Worm (Caenorhabditis elegans): ENCODE results near the gene rbc-2.

ce11 chrIII:2507938-2508337 lies 20.6 kb downstream of the rbc-2 start, which contains the start of gene Y54F10AM.8:
- TF ChIP-seq ama-1 (optimal IDR thresholded peaks at IDR 0.05): no peak
- no peak for TF ChIP-seq daf-12 (tag; optimal IDR thresholded peaks at IDR 0.05)
